Worm (Caenorhabditis elegans) whole organism, mixed stage, embryonic: ENCODE data around the gene Y61A9LA.4.
A peak's percentile ranks its signal among the peaks of the same experiment; 100 is the strongest.

ENCODE experiments used
- M03D4.4 ChIP-seq: sonication (generic microtip); optimal IDR thresholded peaks from 2 replicates; lab custom pipeline; 2017; ENCODE audit warnings: mild to moderate bottlenecking, missing genetic modification characterization, missing compliant biosample characterization
- bed-3 ChIP-seq: fragments of 200-800 bp; sonication (Bioruptor generic); optimal IDR thresholded peaks from 3 replicates; lab custom pipeline; 2018; ENCODE audit warnings: mild to moderate bottlenecking, missing genetic modification characterization, moderate library complexity, missing compliant biosample characterization
- blmp-1 ChIP-seq: fragments of 150-350 bp; optimal IDR thresholded peaks from 2 replicates; lab custom pipeline; 2014; ENCODE audit warnings: missing biosample characterization, missing genetic modification characterization
- ceh-39 ChIP-seq: fragments of 150-350 bp; optimal IDR thresholded peaks from 2 replicates; lab custom pipeline; 2014; ENCODE audit warnings: missing biosample characterization, missing genetic modification characterization
- ceh-43 ChIP-seq: fragments of 200-800 bp; sonication (Bioruptor generic); optimal IDR thresholded peaks from 2 replicates; lab custom pipeline; 2018; ENCODE audit warnings: mild to moderate bottlenecking, missing genetic modification characterization, moderate library complexity, missing compliant biosample characterization
- ceh-83 ChIP-seq: fragments of 200-800 bp; sonication (Bioruptor generic); optimal IDR thresholded peaks from 2 replicates; lab custom pipeline; 2018; ENCODE audit warnings: mild to moderate bottlenecking, missing genetic modification characterization, missing compliant biosample characterization
- ces-1 ChIP-seq: fragments of 150-350 bp; optimal IDR thresholded peaks from 2 replicates; lab custom pipeline; 2014; ENCODE audit warnings: missing biosample characterization, missing genetic modification reagents, missing genetic modification characterization
- cnd-1 ChIP-seq: fragments of 200-800 bp; sonication (Bioruptor generic); optimal IDR thresholded peaks from 2 replicates; lab custom pipeline; 2018; ENCODE audit warnings: mild to moderate bottlenecking, missing genetic modification characterization, missing compliant biosample characterization
- drap-1 ChIP-seq: fragments of 200-800 bp; sonication (Bioruptor generic); optimal IDR thresholded peaks from 3 replicates; lab custom pipeline; 2018; ENCODE audit warnings: mild to moderate bottlenecking, missing genetic modification characterization, missing compliant biosample characterization
- elt-1 ChIP-seq: sonication (generic microtip); optimal IDR thresholded peaks from 2 replicates; lab custom pipeline; 2017; ENCODE audit warnings: missing genetic modification characterization, mild to moderate bottlenecking, missing compliant biosample characterization, antibody characterized with exemption, moderate library complexity, borderline replicate concordance; ENCODE audit not compliant: insufficient read depth
- ham-2 ChIP-seq: fragments of 200-800 bp; sonication (Bioruptor generic); optimal IDR thresholded peaks from 2 replicates; lab custom pipeline; 2018; ENCODE audit warnings: mild to moderate bottlenecking, missing genetic modification characterization, missing compliant biosample characterization
- hlh-1 ChIP-seq: fragments of 150-350 bp; optimal IDR thresholded peaks from 2 replicates; lab custom pipeline; 2014; ENCODE audit warnings: missing biosample characterization, missing genetic modification reagents, missing genetic modification characterization
- lin-13 ChIP-seq: fragments of 150-350 bp; optimal IDR thresholded peaks from 2 replicates; lab custom pipeline; 2014; ENCODE audit warnings: missing biosample characterization, missing genetic modification characterization
- lin-32 ChIP-seq: fragments of 200-800 bp; sonication (Bioruptor generic); optimal IDR thresholded peaks from 2 replicates; lab custom pipeline; 2018; ENCODE audit warnings: mild to moderate bottlenecking, missing genetic modification characterization, missing compliant biosample characterization
- lsy-2 ChIP-seq: fragments of 150-350 bp; optimal IDR thresholded peaks from 2 replicates; lab custom pipeline; 2014; ENCODE audit warnings: missing biosample characterization, missing genetic modification characterization
- mab-5 ChIP-seq: fragments of 150-350 bp; optimal IDR thresholded peaks from 2 replicates; lab custom pipeline; 2014; ENCODE audit warnings: missing biosample characterization, missing genetic modification characterization
- mep-1 ChIP-seq: fragments of 150-350 bp; optimal IDR thresholded peaks from 2 replicates; lab custom pipeline; 2017; ENCODE audit warnings: missing biosample characterization, missing genetic modification reagents, missing genetic modification characterization, inconsistent platforms
- mls-2 ChIP-seq: sonication (generic microtip); optimal IDR thresholded peaks from 2 replicates; lab custom pipeline; 2016; ENCODE audit warnings: mild to moderate bottlenecking, missing genetic modification characterization, moderate library complexity, missing compliant biosample characterization
- nhr-2 ChIP-seq: fragments of 150-350 bp; optimal IDR thresholded peaks from 2 replicates; lab custom pipeline; 2014; ENCODE audit warnings: missing biosample characterization, missing genetic modification characterization
- nhr-237 ChIP-seq: fragments of 150-350 bp; optimal IDR thresholded peaks from 2 replicates; lab custom pipeline; 2014; ENCODE audit warnings: missing biosample characterization, missing genetic modification characterization
- nhr-28 ChIP-seq: fragments of 150-350 bp; optimal IDR thresholded peaks from 2 replicates; lab custom pipeline; 2014; ENCODE audit warnings: missing biosample characterization, missing genetic modification characterization
- nhr-76 ChIP-seq: sonication (generic microtip); optimal IDR thresholded peaks from 2 replicates; lab custom pipeline; 2017; ENCODE audit warnings: missing biosample characterization, missing genetic modification characterization
- pha-4 ChIP-seq: fragments of 150-350 bp; optimal IDR thresholded peaks from 2 replicates; lab custom pipeline; 2018; ENCODE audit warnings: missing biosample characterization, missing genetic modification reagents, missing genetic modification characterization
- sem-2 ChIP-seq: fragments of 200-800 bp; sonication (Bioruptor generic); optimal IDR thresholded peaks from 2 replicates; lab custom pipeline; 2018; ENCODE audit warnings: mild to moderate bottlenecking, missing genetic modification characterization, missing compliant biosample characterization
- snpc-4 ChIP-seq: fragments of 150-350 bp; optimal IDR thresholded peaks from 2 replicates; lab custom pipeline; 2014; ENCODE audit warnings: missing biosample characterization, missing genetic modification characterization
- sptf-1 ChIP-seq: sonication (generic microtip); optimal IDR thresholded peaks from 2 replicates; lab custom pipeline; 2017; ENCODE audit warnings: mild to moderate bottlenecking, missing genetic modification characterization, moderate library complexity, missing compliant biosample characterization
- tbx-8 ChIP-seq: fragments of 200-800 bp; sonication (Bioruptor generic); optimal IDR thresholded peaks from 2 replicates; lab custom pipeline; 2018; ENCODE audit warnings: mild to moderate bottlenecking, missing genetic modification characterization, moderate library complexity, missing compliant biosample characterization
- unc-120 ChIP-seq: sonication (generic microtip); optimal IDR thresholded peaks from 2 replicates; lab custom pipeline; 2017; ENCODE audit warnings: missing genetic modification characterization, missing compliant biosample characterization; ENCODE audit not compliant: poor library complexity, severe bottlenecking
- unc-39 ChIP-seq: fragments of 150-350 bp; optimal IDR thresholded peaks from 2 replicates; lab custom pipeline; 2014; ENCODE audit warnings: missing biosample characterization, missing genetic modification characterization
- unc-62 ChIP-seq: fragments of 150-350 bp; optimal IDR thresholded peaks from 2 replicates; lab custom pipeline; 2014; ENCODE audit warnings: missing biosample characterization, missing genetic modification reagents, missing genetic modification characterization
- zip-8 ChIP-seq: fragments of 150-350 bp; optimal IDR thresholded peaks from 2 replicates; lab custom pipeline; 2014; ENCODE audit warnings: missing biosample characterization, missing genetic modification characterization
- ztf-11 ChIP-seq: fragments of 150-350 bp; optimal IDR thresholded peaks from 2 replicates; lab custom pipeline; 2014; ENCODE audit warnings: missing biosample characterization, missing genetic modification characterization

The Y61A9LA.4 gene

ce11 chrV:4525106-4525505, 35.4 kb upstream of the Y61A9LA.4 start:
- TF ChIP-seq sem-2 (GFP tag; lab: Kevin White, UChicago) (no peak), blmp-1 (tag; lab: Kevin White, UChicago) (no peak), mls-2 (no peak), elt-1 (no peak), unc-62 (GFP tag; lab: Kevin White, UChicago) (no peak), mab-5 (tag; lab: Kevin White, UChicago) (no peak), nhr-237 (tag; lab: Kevin White, UChicago) (no peak), ham-2 (GFP tag; lab: Kevin White, UChicago) (no peak), tbx-8 (GFP tag; lab: Kevin White, UChicago) (no peak), nhr-28 (tag; lab: Kevin White, UChicago) (no peak)

ce11 chrV:4525512-4525911, 35.0 kb upstream of the Y61A9LA.4 start:
- TF ChIP-seq mep-1 (tag; lab: Kevin White, UChicago) (no peak), zip-8 (tag; lab: Kevin White, UChicago) (peak; percentile 43), pha-4 (tag; lab: Kevin White, UChicago) (no peak), unc-39 (tag; lab: Kevin White, UChicago) (no peak), ces-1 (GFP tag; lab: Kevin White, UChicago) (no peak), unc-62 (GFP tag; lab: Kevin White, UChicago) (peak; percentile 47), M03D4.4 (tag; lab: Kevin White, UChicago) (no peak), ceh-39 (tag; lab: Kevin White, UChicago) (no peak), cnd-1 (tag; lab: Kevin White, UChicago) (peak; percentile 54), bed-3 (GFP tag; lab: Kevin White, UChicago) (no peak), elt-1 (no peak), snpc-4 (tag; lab: Kevin White, UChicago) (no peak), unc-120 (no peak), nhr-2 (tag; lab: Kevin White, UChicago) (peak; percentile 97), mls-2 (no peak), mab-5 (tag; lab: Kevin White, UChicago) (no peak), tbx-8 (GFP tag; lab: Kevin White, UChicago) (no peak), blmp-1 (tag; lab: Kevin White, UChicago) (no peak), ham-2 (GFP tag; lab: Kevin White, UChicago) (no peak), hlh-1 (no peak), drap-1 (GFP tag; lab: Kevin White, UChicago) (no peak), ceh-43 (GFP tag; lab: Kevin White, UChicago) (no peak), ztf-11 (tag; lab: Kevin White, UChicago) (no peak), nhr-28 (tag; lab: Kevin White, UChicago) (no peak), lin-13 (tag; lab: Kevin White, UChicago) (no peak), ceh-83 (GFP tag; lab: Kevin White, UChicago) (no peak), sptf-1 (tag; lab: Kevin White, UChicago) (no peak), nhr-76 (tag; lab: Kevin White, UChicago) (no peak), sem-2 (GFP tag; lab: Kevin White, UChicago) (no peak)

ce11 chrV:4526801-4527425, 33.6 kb upstream of the Y61A9LA.4 start:
- TF ChIP-seq mls-2 (peak; percentile 16), drap-1 (GFP tag; lab: Kevin White, UChicago) (peak; percentile 6), unc-62 (GFP tag; lab: Kevin White, UChicago) (no peak)

- TF ChIP-seq zip-8 (tag; lab: Kevin White, UChicago): peak; percentile 59
- TF ChIP-seq bed-3 (GFP tag; lab: Kevin White, UChicago): no peak
- no peak for TF ChIP-seq tbx-8 (GFP tag; lab: Kevin White, UChicago)
- TF ChIP-seq, all 35 proteins: peak for 1
Measured at ce11 chrV:4527934-4528333, 32.6 kb upstream of the Y61A9LA.4 start.

ce11 chrV:4535736-4536135, 24.8 kb upstream of the Y61A9LA.4 start:
- TF ChIP-seq sptf-1 (tag; lab: Kevin White, UChicago) (peak; percentile 59), lsy-2 (tag; lab: Kevin White, UChicago) (no peak), blmp-1 (tag; lab: Kevin White, UChicago) (no peak), unc-62 (GFP tag; lab: Kevin White, UChicago) (no peak), lin-32 (GFP tag; lab: Kevin White, UChicago) (no peak), ces-1 (GFP tag; lab: Kevin White, UChicago) (no peak), nhr-76 (tag; lab: Kevin White, UChicago) (no peak)
